Fruit fly (Drosophila melanogaster) whole organism, prepupa: ENCODE results near the gene hob.

ENCODE experiments used
- Blimp-1 ChIP-seq: fragments of 200-800 bp; sonication (Bioruptor generic); optimal IDR thresholded peaks from 3 replicates; lab custom pipeline; 2017; ENCODE audit warnings: missing biosample characterization, missing genetic modification characterization, mild to moderate bottlenecking, moderate library complexity, missing genetic modification reagents
- CG10631 ChIP-seq: fragments of 200-800 bp; sonication (Bioruptor generic); optimal IDR thresholded peaks from 2 replicates; lab custom pipeline; 2016; ENCODE audit warnings: missing biosample characterization, missing genetic modification characterization
- CG10669 ChIP-seq: fragments of 200-800 bp; sonication (Bioruptor generic); optimal IDR thresholded peaks from 3 replicates; lab custom pipeline; 2018; ENCODE audit warnings: missing biosample characterization, mild to moderate bottlenecking, missing genetic modification characterization, moderate library complexity
- CG11762 ChIP-seq: fragments of 200-800 bp; sonication (Bioruptor generic); optimal IDR thresholded peaks from 3 replicates; lab custom pipeline; 2016; ENCODE audit warnings: missing biosample characterization, missing genetic modification characterization; ENCODE audit not compliant: insufficient read depth
- CG15336 ChIP-seq: fragments of 200-800 bp; sonication (Bioruptor generic); IDR thresholded peaks from 2 replicates; pipeline ENCODE4 v1.3.6; 2022; ENCODE audit warnings: missing biosample characterization, missing genetic modification characterization
- CG1621 ChIP-seq: fragments of 200-800 bp; sonication (Bioruptor generic); optimal IDR thresholded peaks from 3 replicates; lab custom pipeline; 2018; ENCODE audit warnings: missing biosample characterization, mild to moderate bottlenecking, missing genetic modification characterization
- CG16779 ChIP-seq: fragments of 200-800 bp; sonication (Bioruptor generic); optimal IDR thresholded peaks from 3 replicates; lab custom pipeline; 2017; ENCODE audit warnings: missing biosample characterization, mild to moderate bottlenecking, missing genetic modification characterization
- CG31627 ChIP-seq: fragments of 200-800 bp; sonication (Bioruptor generic); optimal IDR thresholded peaks from 3 replicates; lab custom pipeline; 2016; ENCODE audit warnings: missing biosample characterization, missing genetic modification characterization
- CG32006 ChIP-seq: fragments of 200-800 bp; sonication (Bioruptor generic); optimal IDR thresholded peaks from 3 replicates; lab custom pipeline; 2017; ENCODE audit warnings: missing biosample characterization, mild to moderate bottlenecking, missing genetic modification characterization
- CG34406 ChIP-seq: fragments of 200-800 bp; sonication (Bioruptor generic); optimal IDR thresholded peaks from 3 replicates; lab custom pipeline; 2016; ENCODE audit warnings: missing biosample characterization, missing genetic modification characterization
- CG6163 ChIP-seq: fragments of 200-800 bp; sonication (Bioruptor generic); IDR thresholded peaks from 3 replicates; pipeline ENCODE4 v1.3.6; 2022; ENCODE audit warnings: missing biosample characterization, missing genetic modification characterization
- CG6792 ChIP-seq: fragments of 200-800 bp; sonication (Bioruptor generic); optimal IDR thresholded peaks from 3 replicates; lab custom pipeline; 2016; ENCODE audit warnings: missing biosample characterization, missing genetic modification characterization
- CG6808 ChIP-seq: fragments of 200-800 bp; sonication (Bioruptor generic); optimal IDR thresholded peaks from 3 replicates; lab custom pipeline; 2017; ENCODE audit warnings: missing biosample characterization, missing genetic modification characterization, mild to moderate bottlenecking, moderate library complexity, missing genetic modification reagents
- CG7368 ChIP-seq: fragments of 200-800 bp; sonication (Bioruptor generic); optimal IDR thresholded peaks from 3 replicates; lab custom pipeline; 2016; ENCODE audit warnings: missing biosample characterization, missing genetic modification characterization
- CG8119 ChIP-seq: fragments of 200-800 bp; sonication (Bioruptor generic); IDR thresholded peaks from 3 replicates; pipeline ENCODE4 v1.3.6; 2022; ENCODE audit warnings: missing biosample characterization, missing genetic modification characterization
- CG8319 ChIP-seq: fragments of 200-800 bp; sonication (Bioruptor generic); optimal IDR thresholded peaks from 3 replicates; lab custom pipeline; 2016; ENCODE audit warnings: missing biosample characterization, missing genetic modification characterization
- CG8632 ChIP-seq: fragments of 200-800 bp; sonication (Bioruptor generic); optimal IDR thresholded peaks from 3 replicates; lab custom pipeline; 2016; ENCODE audit warnings: missing biosample characterization, missing genetic modification characterization
- CG9139 ChIP-seq: fragments of 200-800 bp; sonication (Bioruptor generic); optimal IDR thresholded peaks from 3 replicates; lab custom pipeline; 2017; ENCODE audit warnings: missing biosample characterization, mild to moderate bottlenecking, missing genetic modification characterization
- Eip75B ChIP-seq: fragments of 200-800 bp; sonication (Bioruptor generic); optimal IDR thresholded peaks from 3 replicates; lab custom pipeline; 2016; ENCODE audit warnings: missing biosample characterization, missing genetic modification characterization
- Eip78C ChIP-seq: fragments of 200-800 bp; sonication (Bioruptor generic); peaks from one replicate; lab custom pipeline; 2016; ENCODE audit warnings: missing biosample characterization, missing genetic modification characterization
- Ets21C ChIP-seq: fragments of 200-800 bp; sonication (Bioruptor generic); optimal IDR thresholded peaks from 3 replicates; lab custom pipeline; 2016; ENCODE audit warnings: missing biosample characterization, missing genetic modification characterization
- Gug ChIP-seq: fragments of 200-800 bp; sonication (Bioruptor generic); IDR thresholded peaks from 2 replicates; pipeline ENCODE4 v1.3.6; 2022; ENCODE audit warnings: missing biosample characterization, missing genetic modification characterization
- Hr38 ChIP-seq: sonication (Bioruptor generic); optimal IDR thresholded peaks from 2 replicates; lab custom pipeline; 2016; ENCODE audit warnings: missing biosample characterization, missing genetic modification characterization
- Hr4 ChIP-seq: fragments of 200-800 bp; sonication (Bioruptor generic); optimal IDR thresholded peaks from 3 replicates; lab custom pipeline; 2016; ENCODE audit warnings: missing biosample characterization, missing genetic modification characterization
- Lpt ChIP-seq: fragments of 200-800 bp; sonication (Bioruptor generic); optimal IDR thresholded peaks from 3 replicates; lab custom pipeline; 2016; ENCODE audit warnings: missing biosample characterization, missing genetic modification characterization
- Met ChIP-seq: fragments of 200-800 bp; sonication (Bioruptor generic); optimal IDR thresholded peaks from 3 replicates; lab custom pipeline; 2016; ENCODE audit warnings: missing biosample characterization, missing genetic modification characterization
- Smox ChIP-seq: fragments of 200-800 bp; sonication (Bioruptor generic); optimal IDR thresholded peaks from 3 replicates; lab custom pipeline; 2016; ENCODE audit warnings: missing biosample characterization, missing genetic modification characterization
- Sox102F ChIP-seq: fragments of 200-800 bp; sonication (Bioruptor generic); optimal IDR thresholded peaks from 2 replicates; lab custom pipeline; 2016; ENCODE audit warnings: missing biosample characterization, mild to moderate bottlenecking, missing genetic modification characterization
- Sox14 ChIP-seq: fragments of 200-800 bp; sonication (Bioruptor generic); optimal IDR thresholded peaks from 3 replicates; lab custom pipeline; 2016; ENCODE audit warnings: missing biosample characterization, missing genetic modification characterization
- Sox15 ChIP-seq: fragments of 200-800 bp; sonication (Bioruptor generic); optimal IDR thresholded peaks from 3 replicates; lab custom pipeline; 2016; ENCODE audit warnings: missing biosample characterization, missing genetic modification characterization
- achi ChIP-seq: fragments of 200-800 bp; sonication (Bioruptor generic); optimal IDR thresholded peaks from 3 replicates; lab custom pipeline; 2016; ENCODE audit warnings: missing biosample characterization, missing genetic modification characterization
- acj6 ChIP-seq: fragments of 200-800 bp; sonication (Bioruptor generic); optimal IDR thresholded peaks from 3 replicates; lab custom pipeline; 2016; ENCODE audit warnings: missing biosample characterization, missing genetic modification characterization
- dac ChIP-seq: fragments of 200-800 bp; sonication (Bioruptor generic); optimal IDR thresholded peaks from 2 replicates; lab custom pipeline; 2017; ENCODE audit warnings: missing biosample characterization, mild to moderate bottlenecking, missing genetic modification characterization
- eg ChIP-seq: fragments of 200-800 bp; sonication (Bioruptor generic); IDR thresholded peaks from 3 replicates; pipeline ENCODE4 v1.3.6; 2022; ENCODE audit warnings: missing biosample characterization, missing genetic modification characterization
- esn ChIP-seq: fragments of 200-800 bp; sonication (Bioruptor generic); optimal IDR thresholded peaks from 2 replicates; lab custom pipeline; 2016; ENCODE audit warnings: missing biosample characterization, mild to moderate bottlenecking, missing genetic modification characterization, moderate library complexity
- fd85E ChIP-seq: fragments of 200-800 bp; sonication (Bioruptor generic); optimal IDR thresholded peaks from 3 replicates; lab custom pipeline; 2016; ENCODE audit warnings: missing biosample characterization, missing genetic modification characterization
- fkh ChIP-seq: fragments of 200-800 bp; sonication (Bioruptor generic); optimal IDR thresholded peaks from 3 replicates; lab custom pipeline; 2017; ENCODE audit warnings: missing biosample characterization, mild to moderate bottlenecking, missing genetic modification characterization, moderate library complexity
- lz ChIP-seq: fragments of 200-800 bp; sonication (Bioruptor generic); optimal IDR thresholded peaks from 3 replicates; lab custom pipeline; 2016; ENCODE audit warnings: missing biosample characterization, missing genetic modification characterization
- net ChIP-seq: fragments of 200-800 bp; sonication (Bioruptor generic); optimal IDR thresholded peaks from 3 replicates; lab custom pipeline; 2016; ENCODE audit warnings: missing biosample characterization, missing genetic modification characterization
- pdm3 ChIP-seq: fragments of 200-800 bp; sonication (Bioruptor generic); optimal IDR thresholded peaks from 3 replicates; lab custom pipeline; 2016; ENCODE audit warnings: missing biosample characterization, missing genetic modification characterization
- salr ChIP-seq, 2 experiments: fragments of 200-800 bp; sonication (Bioruptor generic); optimal IDR thresholded peaks; 3 replicates each; lab custom pipeline; 2016 to 2018; ENCODE audit warnings: missing biosample characterization in 2 of 2, missing genetic modification characterization in 2 of 2, mild to moderate bottlenecking in 1 of 2
- ss ChIP-seq, 2 experiments: fragments of 200-800 bp; sonication (Bioruptor generic); optimal IDR thresholded peaks; 2 replicates in 1 of 2; 3 replicates in 1 of 2; lab custom pipeline; 2017 to 2018; ENCODE audit warnings: mild to moderate bottlenecking in 2 of 2, missing biosample characterization in 2 of 2, missing genetic modification characterization in 2 of 2, moderate library complexity in 1 of 2
- svp ChIP-seq: fragments of 200-800 bp; sonication (Bioruptor generic); peaks from one replicate; lab custom pipeline; 2016; ENCODE audit warnings: missing biosample characterization, missing genetic modification characterization
- topi ChIP-seq: fragments of 200-800 bp; sonication (Bioruptor generic); optimal IDR thresholded peaks from 3 replicates; lab custom pipeline; 2016; ENCODE audit warnings: missing biosample characterization, missing genetic modification characterization

hob gene

dm6 chr3L:3247130-3248065, 28.7 kb upstream of the hob start, which contains the start of gene CG43389 (continued):
- TF ChIP-seq Hr38 (GFP tag; lab: Kevin White, UChicago) (no peak), pdm3 (GFP tag; lab: Kevin White, UChicago) (peak; percentile 94), CG10669 (GFP tag; lab: Kevin White, UChicago) (peak; percentile 87), svp (GFP tag; lab: Kevin White, UChicago) (peak; percentile 99), Eip75B (GFP tag; lab: Kevin White, UChicago) (peak; percentile 89), eg (GFP tag; lab: Robert Waterston, UW) (peak; percentile 81), CG6808 (GFP tag; lab: Kevin White, UChicago) (peak; percentile 85), CG8319 (GFP tag; lab: Kevin White, UChicago) (peak; percentile 89), acj6 (peak; percentile 97), CG10631 (GFP tag; lab: Kevin White, UChicago) (peak; percentile 92), Met (GFP tag; lab: Kevin White, UChicago) (peak; percentile 98), CG31627 (GFP tag; lab: Kevin White, UChicago) (peak; percentile 99), Sox14 (GFP tag; lab: Kevin White, UChicago) (peak; percentile 98), CG7368 (peak; percentile 65), CG9139 (GFP tag; lab: Kevin White, UChicago) (peak; percentile 80), CG8119 (GFP tag; lab: Robert Waterston, UW) (peak; percentile 87), CG8632 (GFP tag; lab: Kevin White, UChicago) (peak; percentile 96), CG1621 (tag; lab: Kevin White, UChicago) (peak; percentile 90), CG32006 (GFP tag; lab: Kevin White, UChicago) (peak; percentile 83), net (GFP tag; lab: Kevin White, UChicago) (peak; percentile 90), Smox (GFP tag; lab: Kevin White, UChicago) (peak; percentile 99), esn (peak; percentile 99), Blimp-1 (GFP tag; lab: Kevin White, UChicago) (peak; percentile 87), CG6163 (GFP tag; lab: Robert Waterston, UW) (peak; percentile 89), fkh (no peak), fd85E (GFP tag; lab: Kevin White, UChicago) (peak; percentile 52), topi (GFP tag; lab: Kevin White, UChicago) (peak; percentile 96)

- TF ChIP-seq CG31627 (GFP tag; lab: Kevin White, UChicago): peak; percentile 91
- TF ChIP-seq lz (GFP tag; lab: Kevin White, UChicago): peak; percentile 86
- peak; percentile 90 for TF ChIP-seq esn
- peak; percentile 97 for TF ChIP-seq eg (GFP tag; lab: Robert Waterston, UW)
- TF ChIP-seq CG10631 (GFP tag; lab: Kevin White, UChicago): peak; percentile 82
- TF ChIP-seq Smox (GFP tag; lab: Kevin White, UChicago): peak; percentile 68
- peak; percentile 99 for TF ChIP-seq CG16779 (tag; lab: Kevin White, UChicago)
- peak; percentile 93 for TF ChIP-seq Lpt (GFP tag; lab: Kevin White, UChicago)
- peak; percentile 87 for TF ChIP-seq CG6792
- TF ChIP-seq fd85E (GFP tag; lab: Kevin White, UChicago): peak; percentile 65
- TF ChIP-seq fkh: no peak
- peak; percentile 85 for TF ChIP-seq achi
- TF ChIP-seq dac (GFP tag; lab: Kevin White, UChicago): peak; percentile 67
- peak; percentile 68 for TF ChIP-seq acj6
- TF ChIP-seq CG8319 (GFP tag; lab: Kevin White, UChicago): peak; percentile 87
- peak; percentile 86 for TF ChIP-seq Gug (GFP tag; lab: Robert Waterston, UW)
- peak; percentile 86 for TF ChIP-seq Ets21C
- TF ChIP-seq Sox102F (GFP tag; lab: Kevin White, UChicago): peak; percentile 82
- TF ChIP-seq CG1621 (tag; lab: Kevin White, UChicago): peak; percentile 97
- TF ChIP-seq CG10669 (GFP tag; lab: Kevin White, UChicago): peak; percentile 99
- peak; percentile 92 for TF ChIP-seq CG34406
- TF ChIP-seq Hr4: peak; percentile 42
- peak; percentile 57 for TF ChIP-seq Sox15 (GFP tag; lab: Kevin White, UChicago)
- peak; percentile 92 for TF ChIP-seq CG15336 (GFP tag; lab: Robert Waterston, UW)
- TF ChIP-seq ss (GFP tag; optimal IDR thresholded peaks at IDR 0.05; lab: Kevin White, UChicago): peak; percentile 100
- peak; percentile 94 for TF ChIP-seq CG8632 (GFP tag; lab: Kevin White, UChicago)
- TF ChIP-seq CG7368: peak; percentile 91
- peak; percentile 95 for TF ChIP-seq CG11762
- peak; percentile 86 for TF ChIP-seq Eip78C (GFP tag; lab: Kevin White, UChicago)
- TF ChIP-seq salr (GFP tag; optimal IDR thresholded peaks at IDR 0.05; lab: Kevin White, UChicago): peak; percentile 85 to 89
Measured at dm6 chr3L:3246378-3247129, 27.8 kb upstream of the hob start.
